Fruit fly (Drosophila melanogaster) whole organism, embryonic: ENCODE measurements around the gene Lst8.

ENCODE experiments used
- Atf6 ChIP-seq: fragments of 200-800 bp; sonication (Bioruptor generic); IDR thresholded peaks from 2 replicates; pipeline ENCODE4 v1.3.6; 2022; ENCODE audit warnings: missing biosample characterization, missing genetic modification characterization
- Awh ChIP-seq: fragments of 200-800 bp; sonication (Bioruptor generic); IDR thresholded peaks from 2 replicates; pipeline ENCODE4, ENCODE4 v1.3.6; 2022; ENCODE audit warnings: missing biosample characterization, missing genetic modification characterization
- B-H2 ChIP-seq: fragments of 200-800 bp; sonication (Bioruptor generic); optimal IDR thresholded peaks from 2 replicates; lab custom pipeline; 2018; ENCODE audit warnings: missing biosample characterization, mild to moderate bottlenecking, missing genetic modification characterization
- Bdp1 ChIP-seq: fragments of 200-800 bp; sonication (Bioruptor generic); optimal IDR thresholded peaks from 3 replicates; lab custom pipeline; 2016; ENCODE audit warnings: missing biosample characterization, missing genetic modification characterization
- CG10462 ChIP-seq: fragments of 200-800 bp; sonication (Bioruptor generic); optimal IDR thresholded peaks from 2 replicates; lab custom pipeline; 2016; ENCODE audit warnings: missing biosample characterization, missing genetic modification characterization
- CG11696 ChIP-seq: fragments of 200-800 bp; sonication (Bioruptor generic); IDR thresholded peaks from 2 replicates; pipeline ENCODE4 v1.3.6; 2022; ENCODE audit warnings: missing biosample characterization, missing genetic modification characterization
- CG12071 ChIP-seq: fragments of 200-800 bp; sonication (Bioruptor generic); optimal IDR thresholded peaks from 3 replicates; lab custom pipeline; 2018; ENCODE audit warnings: missing biosample characterization, mild to moderate bottlenecking, missing genetic modification characterization
- CG12219 ChIP-seq: fragments of 200-800 bp; sonication (Bioruptor generic); optimal IDR thresholded peaks from 3 replicates; lab custom pipeline; 2018; ENCODE audit warnings: missing biosample characterization, mild to moderate bottlenecking, missing genetic modification characterization
- CG12744 ChIP-seq: fragments of 200-800 bp; sonication (Bioruptor generic); optimal IDR thresholded peaks from 2 replicates; lab custom pipeline; 2016; ENCODE audit warnings: missing biosample characterization, missing genetic modification characterization
- CG14965 ChIP-seq: fragments of 200-800 bp; sonication (Bioruptor generic); optimal IDR thresholded peaks from 2 replicates; lab custom pipeline; 2016; ENCODE audit warnings: missing biosample characterization, missing genetic modification characterization, borderline replicate concordance
- CG16863 ChIP-seq: fragments of 200-800 bp; sonication (Bioruptor generic); optimal IDR thresholded peaks from 3 replicates; lab custom pipeline; 2016; ENCODE audit warnings: missing biosample characterization, missing genetic modification characterization
- CG17359 ChIP-seq: fragments of 200-800 bp; sonication (Bioruptor generic); optimal IDR thresholded peaks from 3 replicates; lab custom pipeline; 2018; ENCODE audit warnings: missing biosample characterization, mild to moderate bottlenecking, missing genetic modification characterization, moderate library complexity
- CG17802 ChIP-seq: fragments of 200-800 bp; sonication (Bioruptor generic); optimal IDR thresholded peaks from 2 replicates; lab custom pipeline; 2018; ENCODE audit warnings: missing biosample characterization, mild to moderate bottlenecking, missing genetic modification characterization, moderate library complexity
- CG18011 ChIP-seq: fragments of 200-800 bp; sonication (Bioruptor generic); optimal IDR thresholded peaks from 2 replicates; lab custom pipeline; 2017; ENCODE audit warnings: missing biosample characterization, missing genetic modification characterization, mild to moderate bottlenecking, moderate library complexity, missing genotype
- CG1832 ChIP-seq: fragments of 200-800 bp; sonication (Bioruptor generic); optimal IDR thresholded peaks from 2 replicates; lab custom pipeline; 2017; ENCODE audit warnings: missing biosample characterization, mild to moderate bottlenecking, missing genetic modification characterization, inconsistent platforms
- CG18476 ChIP-seq: fragments of 200-800 bp; sonication (Bioruptor generic); optimal IDR thresholded peaks from 2 replicates; lab custom pipeline; 2016; ENCODE audit warnings: missing biosample characterization, mild to moderate bottlenecking, missing genetic modification characterization
- CG18599 ChIP-seq: fragments of 200-800 bp; sonication (Bioruptor generic); optimal IDR thresholded peaks from 3 replicates; lab custom pipeline; 2017; ENCODE audit warnings: missing biosample characterization, missing genetic modification characterization, mild to moderate bottlenecking, moderate library complexity, missing genetic modification reagents
- CG31365 ChIP-seq: fragments of 200-800 bp; sonication (Bioruptor generic); optimal IDR thresholded peaks from 2 replicates; lab custom pipeline; 2018; ENCODE audit warnings: missing biosample characterization, mild to moderate bottlenecking, missing genetic modification characterization
- CG3163 ChIP-seq: fragments of 200-800 bp; sonication (Bioruptor generic); optimal IDR thresholded peaks from 3 replicates; lab custom pipeline; 2016; ENCODE audit warnings: missing biosample characterization, missing genetic modification characterization
- CG6254 ChIP-seq: fragments of 200-800 bp; sonication (Bioruptor generic); optimal IDR thresholded peaks from 3 replicates; lab custom pipeline; 2017; ENCODE audit warnings: mild to moderate bottlenecking, missing biosample characterization, missing genetic modification reagents, missing genetic modification characterization
- CG8478 ChIP-seq: fragments of >200 bp; optimal IDR thresholded peaks from 2 replicates; lab custom pipeline; 2018
- CG9437 ChIP-seq: fragments of 200-800 bp; sonication (Bioruptor generic); optimal IDR thresholded peaks from 2 replicates; lab custom pipeline; 2018; ENCODE audit warnings: missing biosample characterization, mild to moderate bottlenecking, missing genetic modification characterization
- D19B ChIP-seq: fragments of 200-800 bp; sonication (Bioruptor generic); optimal IDR thresholded peaks from 2 replicates; lab custom pipeline; 2017; ENCODE audit warnings: missing biosample characterization, mild to moderate bottlenecking, missing genetic modification characterization
- Fer1 ChIP-seq: fragments of 200-800 bp; sonication (Bioruptor generic); optimal IDR thresholded peaks from 2 replicates; lab custom pipeline; 2017; ENCODE audit warnings: missing biosample characterization, mild to moderate bottlenecking, missing genetic modification characterization
- Fer2 ChIP-seq: fragments of 200-800 bp; sonication (Bioruptor generic); optimal IDR thresholded peaks from 2 replicates; lab custom pipeline; 2018; ENCODE audit warnings: missing biosample characterization, mild to moderate bottlenecking, missing genetic modification characterization, moderate library complexity
- Hr39 ChIP-seq: fragments of >200 bp; optimal IDR thresholded peaks from 2 replicates; lab custom pipeline; 2017
- Hsf ChIP-seq: fragments of 200-800 bp; sonication (Bioruptor generic); optimal IDR thresholded peaks from 3 replicates; lab custom pipeline; 2016; ENCODE audit warnings: missing biosample characterization, missing genetic modification characterization
- Mad ChIP-seq: fragments of 200-800 bp; sonication (Bioruptor generic); optimal IDR thresholded peaks from 2 replicates; lab custom pipeline; 2016; ENCODE audit warnings: missing biosample characterization, missing genetic modification characterization
- Mrtf ChIP-seq: fragments of 200-800 bp; sonication (Bioruptor generic); IDR thresholded peaks from 3 replicates; pipeline ENCODE4 v1.3.6; 2022; ENCODE audit warnings: missing biosample characterization, missing genetic modification characterization
- Nf-YC ChIP-seq: fragments of 200-800 bp; optimal IDR thresholded peaks from 3 replicates; lab custom pipeline; 2019; ENCODE audit warnings: missing biosample characterization, mild to moderate bottlenecking, missing genetic modification characterization, moderate library complexity
- Spps ChIP-seq: fragments of 200-800 bp; sonication (Bioruptor generic); optimal IDR thresholded peaks from 2 replicates; lab custom pipeline; 2018; ENCODE audit warnings: missing biosample characterization, mild to moderate bottlenecking, missing genetic modification characterization
- bab2 ChIP-seq: fragments of 200-800 bp; sonication (Bioruptor generic); optimal IDR thresholded peaks from 2 replicates; lab custom pipeline; 2016; ENCODE audit warnings: missing biosample characterization, missing genetic modification characterization
- crp ChIP-seq, 2 experiments: fragments of 200-800 bp; sonication (Bioruptor generic); optimal IDR thresholded peaks; 2 replicates in 1 of 2; 3 replicates in 1 of 2; lab custom pipeline; 2017; ENCODE audit warnings: missing biosample characterization in 2 of 2, missing genetic modification characterization in 2 of 2, mild to moderate bottlenecking in 1 of 2, moderate library complexity in 1 of 2
- ems ChIP-seq: fragments of 200-800 bp; sonication (Bioruptor generic); optimal IDR thresholded peaks from 3 replicates; lab custom pipeline; 2016; ENCODE audit warnings: missing biosample characterization, missing genetic modification characterization
- gem ChIP-seq: fragments of 200-800 bp; sonication (Bioruptor generic); optimal IDR thresholded peaks from 2 replicates; lab custom pipeline; 2019; ENCODE audit warnings: missing biosample characterization, mild to moderate bottlenecking, missing genetic modification characterization, moderate library complexity
- hth ChIP-seq: fragments of >200 bp; optimal IDR thresholded peaks from 2 replicates; lab custom pipeline; 2017; ENCODE audit warnings: inconsistent platforms
- insv ChIP-seq, 2 experiments: fragments of 200-800 bp; sonication (Bioruptor generic); optimal IDR thresholded peaks; 3 replicates each; lab custom pipeline; 2016 to 2018; ENCODE audit warnings: missing biosample characterization in 2 of 2, missing genetic modification characterization in 2 of 2
- inv ChIP-seq: fragments of 200-800 bp; sonication (Bioruptor generic); IDR thresholded peaks from 2 replicates; pipeline ENCODE4 v1.3.6; 2022; ENCODE audit warnings: missing biosample characterization, missing genetic modification characterization; ENCODE audit not compliant: partially characterized antibody
- mirr ChIP-seq: fragments of 200-800 bp; sonication (Bioruptor generic); optimal IDR thresholded peaks from 3 replicates; lab custom pipeline; 2018; ENCODE audit warnings: missing biosample characterization, mild to moderate bottlenecking, missing genetic modification characterization
- oc ChIP-seq: fragments of 200-800 bp; sonication (Bioruptor generic); optimal IDR thresholded peaks from 2 replicates; lab custom pipeline; 2018; ENCODE audit warnings: missing biosample characterization, mild to moderate bottlenecking, missing genetic modification characterization, moderate library complexity
- otp ChIP-seq: fragments of 200-800 bp; sonication (Bioruptor generic); IDR thresholded peaks from 3 replicates; pipeline ENCODE4, ENCODE4 v1.3.6; 2022; ENCODE audit warnings: missing biosample characterization, missing genetic modification characterization
- pfk ChIP-seq: fragments of 200-800 bp; sonication (Bioruptor generic); optimal IDR thresholded peaks from 2 replicates; lab custom pipeline; 2018; ENCODE audit warnings: missing biosample characterization, mild to moderate bottlenecking, missing genetic modification characterization, moderate library complexity
- prd ChIP-seq, 3 experiments: fragments of >200 bp in 2 of 3; fragments of 200-800 bp in 1 of 3; sonication (Bioruptor generic) in 1 of 3; optimal IDR thresholded peaks in 2 of 3; IDR thresholded peaks in 1 of 3; 2 replicates in 2 of 3; 3 replicates in 1 of 3; pipeline versions ENCODE4 v1.3.6 to Lab custom; 2017 to 2022; ENCODE audit warnings: missing biosample characterization in 1 of 3, missing genetic modification characterization in 1 of 3
- run ChIP-seq: fragments of 200-800 bp; sonication (Bioruptor generic); optimal IDR thresholded peaks from 3 replicates; lab custom pipeline; 2018; ENCODE audit warnings: missing biosample characterization, mild to moderate bottlenecking, missing genetic modification characterization
- schlank ChIP-seq: fragments of 200-800 bp; sonication (Bioruptor generic); optimal IDR thresholded peaks from 2 replicates; lab custom pipeline; 2018; ENCODE audit warnings: missing biosample characterization, mild to moderate bottlenecking, missing genetic modification characterization
- shn ChIP-seq: fragments of 200-800 bp; sonication (Bioruptor generic); optimal IDR thresholded peaks from 3 replicates; lab custom pipeline; 2016; ENCODE audit warnings: missing biosample characterization, missing genetic modification characterization
- sug ChIP-seq: fragments of 200-800 bp; optimal IDR thresholded peaks from 2 replicates; lab custom pipeline; 2019; ENCODE audit warnings: missing biosample characterization, mild to moderate bottlenecking, missing genetic modification characterization, moderate library complexity
- tup ChIP-seq: fragments of 200-800 bp; sonication (Bioruptor generic); optimal IDR thresholded peaks from 2 replicates; lab custom pipeline; 2016; ENCODE audit warnings: missing biosample characterization, mild to moderate bottlenecking, missing genetic modification characterization, moderate library complexity
- twi ChIP-seq: fragments of 200-800 bp; optimal IDR thresholded peaks from 2 replicates; lab custom pipeline; 2019; ENCODE audit warnings: missing biosample characterization, mild to moderate bottlenecking, missing genetic modification characterization, moderate library complexity
- tx ChIP-seq: fragments of 200-800 bp; sonication (Bioruptor generic); optimal IDR thresholded peaks from 2 replicates; lab custom pipeline; 2016; ENCODE audit warnings: missing biosample characterization, missing genetic modification characterization
- wek ChIP-seq: fragments of 200-800 bp; sonication (Bioruptor generic); optimal IDR thresholded peaks from 3 replicates; lab custom pipeline; 2018; ENCODE audit warnings: missing biosample characterization, mild to moderate bottlenecking, missing genetic modification characterization, moderate library complexity
- yki ChIP-seq: fragments of >200 bp; optimal IDR thresholded peaks from 3 replicates; lab custom pipeline; 2018

Lst8 gene

dm6 chrX:9605783-9606182, at the start of gene Lst8 (continued):
- TF ChIP-seq CG31365 (tag; lab: Kevin White, UChicago) (no peak), gem (no peak), hth (lab: Kevin White, UChicago) (no peak), inv (0 out of 2 replicates have a peak, but pooled peaks have one; percentile 11), twi (no peak), Mad (no peak), CG1832 (GFP tag; lab: Kevin White, UChicago) (no peak), Hr39 (no peak), Fer1 (GFP tag; lab: Kevin White, UChicago) (peak; percentile 2), D19B (GFP tag; lab: Kevin White, UChicago) (no peak), Nf-YC (tag; lab: Kevin White, UChicago) (no peak), CG12744 (GFP tag; lab: Kevin White, UChicago) (no peak), bab2 (GFP tag; lab: Kevin White, UChicago) (no peak), CG16863 (no peak), Spps (tag; lab: Kevin White, UChicago) (no peak), Hsf (GFP tag; lab: Kevin White, UChicago) (no peak), CG18011 (GFP tag; lab: Kevin White, UChicago) (no peak), schlank (no peak), CG6254 (GFP tag; lab: Kevin White, UChicago) (no peak), CG17359 (tag; lab: Kevin White, UChicago) (no peak), Mrtf (no peak), sug (no peak), CG18599 (GFP tag; lab: Kevin White, UChicago) (no peak), CG3163 (GFP tag; lab: Kevin White, UChicago) (no peak), pfk (GFP tag; lab: Kevin White, UChicago) (no peak), CG17802 (no peak), oc (no peak), CG18476 (GFP tag; lab: Kevin White, UChicago) (no peak), insv (GFP tag; optimal IDR thresholded peaks at IDR 0.05; lab: Kevin White, UChicago) (peak; percentile 60 to 92), yki (no peak), Atf6 (GFP tag; lab: Robert Waterston, UW) (no peak), run (tag; lab: Kevin White, UChicago) (no peak), shn (no peak), CG8478 (no peak), wek (GFP tag; lab: Kevin White, UChicago) (no peak), Fer2 (tag; lab: Kevin White, UChicago) (no peak), tup (GFP tag; lab: Kevin White, UChicago) (no peak), mirr (GFP tag; lab: Kevin White, UChicago) (no peak), CG11696 (GFP tag; lab: Robert Waterston, UW) (no peak), crp (GFP tag; optimal IDR thresholded peaks at IDR 0.05; lab: Kevin White, UChicago) (no peak), CG9437 (no peak), CG12219 (no peak), ems (GFP tag; lab: Kevin White, UChicago) (no peak), CG14965 (no peak), CG12071 (no peak), B-H2 (GFP tag; lab: Kevin White, UChicago) (no peak), otp (GFP tag; lab: Robert Waterston, UW) (no peak), prd (optimal IDR thresholded peaks at IDR 0.05; lab: Kevin White, UChicago) (no peak), prd (GFP tag; IDR thresholded peaks at IDR 0.05; lab: Robert Waterston, UW) (no peak), Awh (GFP tag; lab: Robert Waterston, UW) (no peak), Bdp1 (GFP tag; lab: Kevin White, UChicago) (no peak), tx (no peak), CG10462 (GFP tag; lab: Kevin White, UChicago) (no peak)
